Worm (Caenorhabditis elegans) whole organism, L2 larva: Measurements from ENCODE around the gene H02F09.3.

ENCODE experiments used
- lin-39 ChIP-seq: fragments of 150-350 bp; optimal IDR thresholded peaks from 2 replicates; lab custom pipeline; 2014; ENCODE audit warnings: missing biosample characterization, missing genetic modification reagents, missing genetic modification characterization
- mdl-1 ChIP-seq, 2 experiments: fragments of 150-350 bp in 1 of 2; sonication (generic microtip) in 1 of 2; optimal IDR thresholded peaks; 2 replicates each; lab custom pipeline; 2017; ENCODE audit warnings: missing biosample characterization in 2 of 2, missing genetic modification characterization in 2 of 2

DNA sequence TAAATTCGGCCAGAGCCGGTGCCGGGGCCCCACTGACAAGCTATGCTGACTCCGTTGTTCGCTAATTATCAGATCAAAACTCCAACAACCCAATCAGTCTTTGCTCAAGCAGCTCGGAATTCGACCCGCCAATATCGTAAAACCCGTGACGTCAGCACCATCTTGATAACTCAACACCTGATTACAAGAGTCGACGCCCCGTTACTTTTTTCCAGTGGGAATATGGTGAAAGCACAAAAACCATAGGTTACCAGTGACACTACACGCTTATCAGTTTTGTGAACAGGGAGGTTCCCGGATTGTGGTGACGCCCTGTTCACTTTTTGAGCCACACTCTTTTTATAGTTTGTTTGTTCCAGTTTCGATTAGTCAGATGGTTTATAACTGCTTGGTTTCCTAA is 27.4 kb upstream of the H02F09.3 start:
- no peak for TF ChIP-seq lin-39 (tag; lab: Kevin White, UChicago)
- no peak for TF ChIP-seq mdl-1 (tag; optimal IDR thresholded peaks at IDR 0.05; lab: Kevin White, UChicago)
